Worm (Caenorhabditis elegans) whole organism, L2 larva: ENCODE results near the gene klc-2.

ENCODE experiments used
- C34F6.9 ChIP-seq: fragments of 150-350 bp; optimal IDR thresholded peaks from 2 replicates; lab custom pipeline; 2014; ENCODE audit warnings: missing biosample characterization, missing genetic modification characterization
- F13H6.1 ChIP-seq: sonication (generic microtip); optimal IDR thresholded peaks from 2 replicates; lab custom pipeline; 2016; ENCODE audit warnings: missing genetic modification characterization, missing compliant biosample characterization
- R02D3.7 ChIP-seq: fragments of 150-350 bp; optimal IDR thresholded peaks from 2 replicates; lab custom pipeline; 2014; ENCODE audit warnings: missing biosample characterization, missing genetic modification characterization
- Y55F3AM.14 ChIP-seq: fragments of 200-800 bp; sonication (Bioruptor generic); optimal IDR thresholded peaks from 2 replicates; lab custom pipeline; 2018; ENCODE audit warnings: mild to moderate bottlenecking, missing genetic modification characterization, missing compliant biosample characterization
- ZK546.5 ChIP-seq: sonication (generic microtip); optimal IDR thresholded peaks from 2 replicates; lab custom pipeline; 2017; ENCODE audit warnings: missing biosample characterization, missing genetic modification characterization
- alr-1 ChIP-seq: fragments of 150-350 bp; optimal IDR thresholded peaks from 2 replicates; lab custom pipeline; 2014; ENCODE audit warnings: missing biosample characterization, missing genetic modification characterization
- aly-2 ChIP-seq: fragments of 150-350 bp; optimal IDR thresholded peaks from 2 replicates; lab custom pipeline; 2014; ENCODE audit warnings: missing biosample characterization, missing genetic modification characterization
- ama-1 ChIP-seq: fragments of 150-350 bp; optimal IDR thresholded peaks from 2 replicates; lab custom pipeline; 2018; ENCODE audit warnings: inconsistent platforms
- blmp-1 ChIP-seq: sonication (generic microtip); optimal IDR thresholded peaks from 2 replicates; lab custom pipeline; 2017; ENCODE audit warnings: missing genetic modification characterization, mild to moderate bottlenecking, missing compliant biosample characterization, antibody characterized with exemption, moderate library complexity; ENCODE audit not compliant: insufficient read depth
- ceh-16 ChIP-seq: fragments of 150-350 bp; optimal IDR thresholded peaks from 2 replicates; lab custom pipeline; 2014; ENCODE audit warnings: missing biosample characterization, missing genetic modification characterization
- ceh-82 ChIP-seq: fragments of 150-350 bp; optimal IDR thresholded peaks from 2 replicates; lab custom pipeline; 2014; ENCODE audit warnings: missing biosample characterization, missing genetic modification characterization
- crh-2 ChIP-seq: sonication (generic microtip); optimal IDR thresholded peaks from 2 replicates; lab custom pipeline; 2017; ENCODE audit warnings: missing biosample characterization, missing genetic modification characterization
- dmd-4 ChIP-seq: sonication (generic microtip); optimal IDR thresholded peaks from 2 replicates; lab custom pipeline; 2017; ENCODE audit warnings: missing biosample characterization, missing genetic modification characterization
- egl-27 ChIP-seq: sonication (generic microtip); optimal IDR thresholded peaks from 3 replicates; lab custom pipeline; 2017; ENCODE audit warnings: missing biosample characterization, missing genetic modification reagents, missing genetic modification characterization
- elt-1 ChIP-seq: fragments of 150-350 bp; optimal IDR thresholded peaks from 2 replicates; lab custom pipeline; 2014; ENCODE audit warnings: missing biosample characterization, missing genetic modification characterization
- elt-3 ChIP-seq: sonication (generic microtip); optimal IDR thresholded peaks from 2 replicates; lab custom pipeline; 2017; ENCODE audit warnings: missing biosample characterization, missing genetic modification characterization
- fos-1 ChIP-seq: fragments of 150-350 bp; optimal IDR thresholded peaks from 2 replicates; lab custom pipeline; 2014; ENCODE audit warnings: missing biosample characterization, missing genetic modification characterization
- gmeb-1 ChIP-seq: fragments of 150-350 bp; optimal IDR thresholded peaks from 2 replicates; lab custom pipeline; 2014; ENCODE audit warnings: missing biosample characterization, missing genetic modification characterization
- lin-11 ChIP-seq: fragments of 150-350 bp; sonication (generic microtip); optimal IDR thresholded peaks from 2 replicates; lab custom pipeline; 2014; ENCODE audit warnings: missing biosample characterization, missing genetic modification characterization, inconsistent platforms, mixed read lengths
- lin-13 ChIP-seq: fragments of 150-350 bp; optimal IDR thresholded peaks from 2 replicates; lab custom pipeline; 2014; ENCODE audit warnings: missing biosample characterization, missing genetic modification reagents, missing genetic modification characterization
- lin-39 ChIP-seq: fragments of 150-350 bp; optimal IDR thresholded peaks from 2 replicates; lab custom pipeline; 2014; ENCODE audit warnings: missing biosample characterization, missing genetic modification reagents, missing genetic modification characterization
- lsy-2 ChIP-seq, 2 experiments: fragments of 150-350 bp in 1 of 2; sonication (generic microtip) in 1 of 2; optimal IDR thresholded peaks; 2 replicates each; lab custom pipeline; 2014 to 2017; ENCODE audit warnings: missing biosample characterization in 2 of 2, missing genetic modification characterization in 2 of 2
- mab-5 ChIP-seq: fragments of 150-350 bp; optimal IDR thresholded peaks from 2 replicates; lab custom pipeline; 2014; ENCODE audit warnings: missing biosample characterization, missing genetic modification characterization
- mbf-1 ChIP-seq: sonication (generic microtip); optimal IDR thresholded peaks from 2 replicates; lab custom pipeline; 2017; ENCODE audit warnings: missing biosample characterization, missing genetic modification characterization
- mdl-1 ChIP-seq, 2 experiments: fragments of 150-350 bp in 1 of 2; sonication (generic microtip) in 1 of 2; optimal IDR thresholded peaks; 2 replicates each; lab custom pipeline; 2017; ENCODE audit warnings: missing biosample characterization in 2 of 2, missing genetic modification characterization in 2 of 2
- nhr-10 ChIP-seq: sonication (generic microtip); optimal IDR thresholded peaks from 2 replicates; lab custom pipeline; 2017; ENCODE audit warnings: missing biosample characterization, missing genetic modification characterization
- nhr-11 ChIP-seq: fragments of 150-350 bp; optimal IDR thresholded peaks from 2 replicates; lab custom pipeline; 2014; ENCODE audit warnings: missing biosample characterization, missing genetic modification characterization
- nhr-12 ChIP-seq: fragments of 150-350 bp; optimal IDR thresholded peaks from 2 replicates; lab custom pipeline; 2014; ENCODE audit warnings: missing biosample characterization, missing genetic modification characterization
- nhr-129 ChIP-seq: fragments of 150-350 bp; optimal IDR thresholded peaks from 2 replicates; lab custom pipeline; 2014; ENCODE audit warnings: missing biosample characterization, missing genetic modification characterization
- nhr-21 ChIP-seq: fragments of 150-350 bp; optimal IDR thresholded peaks from 2 replicates; lab custom pipeline; 2014; ENCODE audit warnings: missing biosample characterization, missing genetic modification characterization
- nhr-23 ChIP-seq: fragments of 150-350 bp; optimal IDR thresholded peaks from 2 replicates; lab custom pipeline; 2014; ENCODE audit warnings: missing biosample characterization, missing genetic modification reagents, missing genetic modification characterization
- nhr-237 ChIP-seq: fragments of 150-350 bp; optimal IDR thresholded peaks from 2 replicates; lab custom pipeline; 2014; ENCODE audit warnings: missing biosample characterization, missing genetic modification characterization
- nhr-25 ChIP-seq: fragments of 150-350 bp; sonication (generic microtip); optimal IDR thresholded peaks from 3 replicates; lab custom pipeline; 2014; ENCODE audit warnings: missing biosample characterization, missing genetic modification characterization
- nhr-6 ChIP-seq: fragments of 150-350 bp; optimal IDR thresholded peaks from 2 replicates; lab custom pipeline; 2014; ENCODE audit warnings: missing biosample characterization, missing genetic modification characterization
- nhr-77 ChIP-seq: fragments of 150-350 bp; optimal IDR thresholded peaks from 2 replicates; lab custom pipeline; 2014; ENCODE audit warnings: missing biosample characterization, missing genetic modification characterization
- peb-1 ChIP-seq: fragments of 150-350 bp; optimal IDR thresholded peaks from 2 replicates; lab custom pipeline; 2014; ENCODE audit warnings: missing biosample characterization, missing genetic modification characterization
- sem-4 ChIP-seq: fragments of 150-350 bp; optimal IDR thresholded peaks from 2 replicates; lab custom pipeline; 2014; ENCODE audit warnings: missing biosample characterization, missing genetic modification reagents, missing genetic modification characterization
- skn-1 ChIP-seq: sonication (generic microtip); optimal IDR thresholded peaks from 2 replicates; lab custom pipeline; 2017; ENCODE audit warnings: missing biosample characterization, missing genetic modification characterization
- sma-3 ChIP-seq: sonication (generic microtip); optimal IDR thresholded peaks from 2 replicates; lab custom pipeline; 2016; ENCODE audit warnings: missing genetic modification reagents, missing genetic modification characterization, missing compliant biosample characterization
- sma-9 ChIP-seq, 2 experiments: fragments of 150-350 bp in 1 of 2; sonication (generic microtip) in 1 of 2; optimal IDR thresholded peaks; 2 replicates each; lab custom pipeline; 2014 to 2016; ENCODE audit warnings: missing genetic modification characterization in 2 of 2, mild to moderate bottlenecking in 1 of 2, missing biosample characterization in 1 of 2, missing compliant biosample characterization in 1 of 2, missing genetic modification reagents in 1 of 2, moderate library complexity in 1 of 2
- snpc-4 ChIP-seq: fragments of 150-350 bp; optimal IDR thresholded peaks from 2 replicates; lab custom pipeline; 2014; ENCODE audit warnings: missing biosample characterization, missing genetic modification characterization
- unc-39 ChIP-seq: fragments of 150-350 bp; optimal IDR thresholded peaks from 2 replicates; lab custom pipeline; 2014; ENCODE audit warnings: missing biosample characterization, missing genetic modification characterization
- unc-55 ChIP-seq: fragments of 150-350 bp; sonication (generic microtip); optimal IDR thresholded peaks from 3 replicates; lab custom pipeline; 2014; ENCODE audit warnings: missing biosample characterization, missing genetic modification reagents, missing genetic modification characterization
- unc-62 ChIP-seq: fragments of 150-350 bp; optimal IDR thresholded peaks from 2 replicates; lab custom pipeline; 2014; ENCODE audit warnings: missing biosample characterization, missing genetic modification reagents, missing genetic modification characterization
- zag-1 ChIP-seq: fragments of 150-350 bp; optimal IDR thresholded peaks from 2 replicates; lab custom pipeline; 2014; ENCODE audit warnings: missing biosample characterization, missing genetic modification characterization
- ztf-1 ChIP-seq: fragments of 200-800 bp; sonication (Bioruptor generic); conservative IDR thresholded peaks from 2 replicates; pipeline ENCODE4 v1.3.6; 2022; ENCODE audit warnings: missing genetic modification characterization, missing compliant biosample characterization
- ztf-11 ChIP-seq: sonication (generic microtip); optimal IDR thresholded peaks from 2 replicates; lab custom pipeline; 2017; ENCODE audit warnings: missing biosample characterization, missing genetic modification characterization
- ztf-4 ChIP-seq: fragments of 150-350 bp; optimal IDR thresholded peaks from 2 replicates; lab custom pipeline; 2014; ENCODE audit warnings: missing biosample characterization, missing genetic modification characterization

The klc-2 gene

ce11 chrV:5593406-5593805 is 12.2 kb upstream of the klc-2 start, which contains the start of gene mrpl-48:
mrpl-48 (plus strand) TSS chrV:5593706.
- TF ChIP-seq nhr-21 (tag; lab: Kevin White, UChicago) (no peak), nhr-12 (tag; lab: Kevin White, UChicago) (no peak), ztf-4 (no peak), nhr-11 (no peak), ama-1 (lab: Kevin White, UChicago) (no peak), ceh-82 (no peak), skn-1 (tag; lab: Kevin White, UChicago) (no peak), ZK546.5 (no peak)

- TF ChIP-seq elt-3 (tag; lab: Kevin White, UChicago) = no peak
- no peak for TF ChIP-seq ztf-11 (tag; lab: Kevin White, UChicago)
- TF ChIP-seq nhr-11 = no peak
- no peak for TF ChIP-seq lin-39 (tag; lab: Kevin White, UChicago)
- no peak for TF ChIP-seq ZK546.5
- TF ChIP-seq F13H6.1 = peak; percentile 78
- no peak for TF ChIP-seq ceh-82
- peak; percentile 81 for TF ChIP-seq snpc-4 (tag; lab: Kevin White, UChicago)
- no peak for TF ChIP-seq ama-1 (lab: Kevin White, UChicago)
- TF ChIP-seq nhr-23 (tag; lab: Kevin White, UChicago) = no peak
- TF ChIP-seq blmp-1 (tag; lab: Kevin White, UChicago) = peak; percentile 17
- peak; percentile 91 for TF ChIP-seq unc-55
- TF ChIP-seq mdl-1 (tag; optimal IDR thresholded peaks at IDR 0.05; lab: Kevin White, UChicago) = no peak
- peak; percentile 81 to 94 for TF ChIP-seq lsy-2 (tag; optimal IDR thresholded peaks at IDR 0.05; lab: Kevin White, UChicago)
- peak; percentile 88 for TF ChIP-seq crh-2 (tag; lab: Kevin White, UChicago)
- TF ChIP-seq ztf-1 (GFP tag; lab: Robert Waterston, UW) = no peak
- peak; percentile 82 for TF ChIP-seq nhr-6 (tag; lab: Kevin White, UChicago)
- peak; percentile 60 for TF ChIP-seq fos-1 (tag; lab: Kevin White, UChicago)
- no peak for TF ChIP-seq peb-1 (tag; lab: Kevin White, UChicago)
- TF ChIP-seq sma-9 (GFP tag; optimal IDR thresholded peaks at IDR 0.05; lab: Kevin White, UChicago) = peak; percentile 84
- TF ChIP-seq sma-9 (tag; optimal IDR thresholded peaks at IDR 0.05; lab: Kevin White, UChicago) = no peak
- TF ChIP-seq C34F6.9 (tag; lab: Kevin White, UChicago) = peak; percentile 86
- no peak for TF ChIP-seq ceh-16 (tag; lab: Kevin White, UChicago)
- no peak for TF ChIP-seq aly-2 (tag; lab: Kevin White, UChicago)
- peak; percentile 80 for TF ChIP-seq nhr-129 (tag; lab: Kevin White, UChicago)
- TF ChIP-seq ztf-4 = peak; percentile 57
- no peak for TF ChIP-seq nhr-10 (tag; lab: Kevin White, UChicago)
- peak; percentile 80 for TF ChIP-seq nhr-25 (tag; lab: Kevin White, UChicago)
- TF ChIP-seq skn-1 (tag; lab: Kevin White, UChicago) = no peak
- peak; percentile 81 for TF ChIP-seq sem-4 (tag; lab: Kevin White, UChicago)
- no peak for TF ChIP-seq nhr-237 (tag; lab: Kevin White, UChicago)
- no peak for TF ChIP-seq mbf-1 (tag; lab: Kevin White, UChicago)
- no peak for TF ChIP-seq dmd-4 (tag; lab: Kevin White, UChicago)
- peak; percentile 86 for TF ChIP-seq gmeb-1 (tag; lab: Kevin White, UChicago)
- TF ChIP-seq unc-62 (GFP tag; lab: Kevin White, UChicago) = no peak
- no peak for TF ChIP-seq alr-1 (tag; lab: Kevin White, UChicago)
- TF ChIP-seq R02D3.7 = no peak
- TF ChIP-seq Y55F3AM.14 (GFP tag; lab: Kevin White, UChicago) = no peak
- TF ChIP-seq elt-1 (tag; lab: Kevin White, UChicago) = no peak
- TF ChIP-seq egl-27 (tag; lab: Kevin White, UChicago) = peak; percentile 46
- TF ChIP-seq mab-5 (tag; lab: Kevin White, UChicago) = peak; percentile 70
- no peak for TF ChIP-seq unc-39 (tag; lab: Kevin White, UChicago)
- peak; percentile 45 for TF ChIP-seq nhr-77 (tag; lab: Kevin White, UChicago)
- no peak for TF ChIP-seq lin-11 (tag; lab: Kevin White, UChicago)
- no peak for TF ChIP-seq nhr-12 (tag; lab: Kevin White, UChicago)
- peak; percentile 78 for TF ChIP-seq nhr-21 (tag; lab: Kevin White, UChicago)
- peak; percentile 69 for TF ChIP-seq zag-1
- TF ChIP-seq sma-3 = peak; percentile 47
- TF ChIP-seq lin-13 (GFP tag; lab: Kevin White, UChicago) = peak; percentile 90
Observed at ce11 chrV:5592323-5592722, 11.1 kb upstream of the klc-2 start, which contains the start of gene vps-37. vps-37 (plus strand) TSS chrV:5592700.
